Fruit fly (Drosophila melanogaster): ENCODE data around the gene CG17917.

- TF ChIP-seq psq (optimal IDR thresholded peaks at IDR 0.05): no peak
- TF ChIP-seq pan (optimal IDR thresholded peaks at IDR 0.05): no peak
- no peak for TF ChIP-seq CG8478 (optimal IDR thresholded peaks at IDR 0.05)
- no peak for TF ChIP-seq Dll (optimal IDR thresholded peaks at IDR 0.05)
- TF ChIP-seq EcR (GFP tag; optimal IDR thresholded peaks at IDR 0.05): no peak
Observed at dm6 chr3R:6343396-6344239, 1.9 kb downstream of the CG17917 start, which contains the start of gene CG17919.
